Worm (Caenorhabditis elegans): ENCODE data around the gene M151.1.

- TF ChIP-seq unc-62 (GFP tag; optimal IDR thresholded peaks at IDR 0.05) (no peak), ama-1 (optimal IDR thresholded peaks at IDR 0.05) (no peak), lsy-2 (tag; optimal IDR thresholded peaks at IDR 0.05) (no peak), lin-11 (tag; optimal IDR thresholded peaks at IDR 0.05) (no peak), nhr-11 (tag; optimal IDR thresholded peaks at IDR 0.05) (no peak), elt-3 (tag; optimal IDR thresholded peaks at IDR 0.05) (no peak), lin-13 (GFP tag; optimal IDR thresholded peaks at IDR 0.05) (no peak), ztf-11 (tag; optimal IDR thresholded peaks at IDR 0.05) (no peak)
Observed at ce11 chrII:3670956-3671355, 29.7 kb downstream of the M151.1 start, which contains the start of gene srx-98.
